Worm (Caenorhabditis elegans): ENCODE measurements around the gene R04A9.6.

The R04A9.6 gene

DNA sequence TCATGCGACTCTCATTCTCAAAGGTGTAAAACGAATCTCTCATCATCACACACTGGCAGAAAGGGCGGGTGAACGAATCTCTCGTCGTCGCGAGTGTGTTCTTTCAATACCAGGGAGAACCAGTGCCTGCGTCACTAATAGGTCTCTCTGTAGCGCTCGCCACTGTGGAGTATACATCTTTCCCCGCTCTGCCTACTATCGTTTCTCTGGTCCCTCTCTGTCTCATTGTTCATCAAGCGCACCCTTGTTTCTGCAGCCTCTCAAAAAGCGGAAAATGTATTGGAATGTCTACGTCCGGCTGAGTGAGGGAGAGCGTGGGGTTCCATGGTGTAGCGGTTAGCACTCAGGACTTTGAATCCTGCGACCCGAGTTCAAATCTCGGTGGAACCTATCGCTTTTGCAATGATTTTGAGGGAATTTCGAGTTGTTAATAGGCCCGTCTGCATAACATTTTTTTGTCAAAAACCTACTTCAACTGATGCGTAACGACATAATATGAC lies 12.8 kb downstream of the R04A9.6 start:
- peak; percentile 70 for TF ChIP-seq skn-1 (tag; optimal IDR thresholded peaks at IDR 0.05)
- peak; percentile 48 for TF ChIP-seq fkh-4 (tag; optimal IDR thresholded peaks at IDR 0.05; ENCODE audit: borderline replicate concordance)
- TF ChIP-seq sup-37 (GFP tag; optimal IDR thresholded peaks at IDR 0.05) = peak; percentile 66
- TF ChIP-seq unc-98 (GFP tag; IDR thresholded peaks at IDR 0.05) = peak; percentile 39; the same call in 1 of the 2 replicates
- TF ChIP-seq snpc-4 (tag; optimal IDR thresholded peaks at IDR 0.05) = peak; percentile 60
- TF ChIP-seq dsc-1 (tag; optimal IDR thresholded peaks at IDR 0.05) = peak; percentile 96
- TF ChIP-seq nhr-237 (tag; optimal IDR thresholded peaks at IDR 0.05) = peak; percentile 87
- TF ChIP-seq pax-3 (tag; optimal IDR thresholded peaks at IDR 0.05) = peak; percentile 62
- peak; percentile 93 for TF ChIP-seq nhr-71 (tag; optimal IDR thresholded peaks at IDR 0.05)
- TF ChIP-seq lin-35 (GFP tag; optimal IDR thresholded peaks at IDR 0.05) = peak; percentile 64 to 82
- peak; percentile 77 for TF ChIP-seq lin-39 (tag; optimal IDR thresholded peaks at IDR 0.05)
- TF ChIP-seq jun-1 (tag; optimal IDR thresholded peaks at IDR 0.05) = peak; percentile 93
- peak; percentile 92 for TF ChIP-seq lin-14 (GFP tag; optimal IDR thresholded peaks at IDR 0.05)
- no peak for TF ChIP-seq lin-15B (tag; optimal IDR thresholded peaks at IDR 0.05)
- TF ChIP-seq unc-86 (tag; optimal IDR thresholded peaks at IDR 0.05) = peak; percentile 82
- TF ChIP-seq nhr-84 (tag; optimal IDR thresholded peaks at IDR 0.05) = no peak
- TF ChIP-seq zag-1 (tag; optimal IDR thresholded peaks at IDR 0.05) = no peak
- peak; percentile 42 for TF ChIP-seq pqm-1 (tag; optimal IDR thresholded peaks at IDR 0.05)
- TF ChIP-seq sptf-1 (tag; optimal IDR thresholded peaks at IDR 0.05) = no peak
- TF ChIP-seq elt-3 (tag; optimal IDR thresholded peaks at IDR 0.05) = peak in 3 of 6 experiments; percentile 20 to 79 (median 49)
- no peak for TF ChIP-seq C34B4.2 (tag; optimal IDR thresholded peaks at IDR 0.05)
- TF ChIP-seq ztf-4 (tag; optimal IDR thresholded peaks at IDR 0.05) = peak; percentile 87
- TF ChIP-seq fos-1 (tag; optimal IDR thresholded peaks at IDR 0.05) = peak; percentile 57
- TF ChIP-seq isw-1 (GFP tag; IDR thresholded peaks at IDR 0.05) = peak; percentile 53
- TF ChIP-seq unc-130 (tag; optimal IDR thresholded peaks at IDR 0.05) = no peak
- peak; percentile 90 for TF ChIP-seq sox-4 (tag; optimal IDR thresholded peaks at IDR 0.05)
- TF ChIP-seq nhr-11 (tag; optimal IDR thresholded peaks at IDR 0.05) = peak; percentile 40
- peak; percentile 83 for TF ChIP-seq egl-13 (tag; optimal IDR thresholded peaks at IDR 0.05)
- TF ChIP-seq nhr-20 (tag; optimal IDR thresholded peaks at IDR 0.05) = peak; percentile 88
- peak; percentile 64 for TF ChIP-seq grh-1 (GFP tag; IDR thresholded peaks at IDR 0.05)
- TF ChIP-seq elt-2 (tag; optimal IDR thresholded peaks at IDR 0.05) = peak; percentile 73
- TF ChIP-seq blmp-1 (tag; optimal IDR thresholded peaks at IDR 0.05) = peak; percentile 39
- peak; percentile 97 for TF ChIP-seq nhr-47 (tag; optimal IDR thresholded peaks at IDR 0.05)
- peak; percentile 89 for TF ChIP-seq nhr-85 (tag)
- TF ChIP-seq nhr-12 (tag; optimal IDR thresholded peaks at IDR 0.05) = no peak
- TF ChIP-seq ces-1 (GFP tag; optimal IDR thresholded peaks at IDR 0.05) = no peak
- peak in 1 of 2 experiments; percentile 77 for TF ChIP-seq mdl-1 (tag; optimal IDR thresholded peaks at IDR 0.05)
- TF ChIP-seq efl-3 (GFP tag; optimal IDR thresholded peaks at IDR 0.05) = no peak
- peak; percentile 89 for TF ChIP-seq nhr-19 (GFP tag; conservative IDR thresholded peaks at IDR 0.05)
- TF ChIP-seq nhr-90 (tag; optimal IDR thresholded peaks at IDR 0.05; ENCODE audit: poor library complexity) = peak; percentile 92
- TF ChIP-seq ceh-8 (GFP tag; optimal IDR thresholded peaks at IDR 0.05) = peak; percentile 80
- peak in 2 of 3 experiments; percentile 53 for TF ChIP-seq dpl-1 (GFP tag; optimal IDR thresholded peaks at IDR 0.05)
- TF ChIP-seq zip-4 (GFP tag; optimal IDR thresholded peaks at IDR 0.05) = peak; percentile 71
- TF ChIP-seq mef-2 (tag; optimal IDR thresholded peaks at IDR 0.05) = peak; percentile 58
- TF ChIP-seq ztf-11 (tag; optimal IDR thresholded peaks at IDR 0.05) = peak in 1 of 2 experiments; percentile 66
- peak; percentile 89 for TF ChIP-seq tbx-2 (tag; optimal IDR thresholded peaks at IDR 0.05)
- TF ChIP-seq hpl-2 (GFP tag; optimal IDR thresholded peaks at IDR 0.05) = peak; percentile 84
- TF ChIP-seq aly-2 (tag; optimal IDR thresholded peaks at IDR 0.05) = peak; percentile 77
- TF ChIP-seq irx-1 (tag; optimal IDR thresholded peaks at IDR 0.05) = peak; percentile 87
- TF ChIP-seq ceh-88 (GFP tag; IDR thresholded peaks at IDR 0.05) = peak; percentile 67
- TF ChIP-seq ama-1 (optimal IDR thresholded peaks at IDR 0.05) = no peak
- peak; percentile 76 for TF ChIP-seq xbp-1 (tag; optimal IDR thresholded peaks at IDR 0.05)
- TF ChIP-seq lsy-2 (tag; optimal IDR thresholded peaks at IDR 0.05) = peak; percentile 73 to 82

Data from whole organism, L1 larva.